Worm (Caenorhabditis elegans) whole organism, young adult: Measurements from ENCODE around the gene fbxb-22.

Experiments used
- B0336.3 ChIP-seq: fragments of 200-800 bp; sonication (Bioruptor generic); IDR thresholded peaks from 2 replicates; pipeline ENCODE4 v1.3.6; 2022; ENCODE audit warnings: missing genetic modification characterization, missing compliant biosample characterization
- C06A6.2 ChIP-seq: fragments of 200-800 bp; sonication (Bioruptor generic); conservative IDR thresholded peaks from 2 replicates; pipeline ENCODE4 v1.3.6; 2022; ENCODE audit warnings: missing genetic modification characterization, missing compliant biosample characterization
- C17E4.6 ChIP-seq: fragments of 200-800 bp; sonication (Bioruptor generic); IDR thresholded peaks from 2 replicates; pipeline ENCODE4 v1.3.6; 2022; ENCODE audit warnings: missing genetic modification reagents, missing genetic modification characterization, missing compliant biosample characterization
- D2030.7 ChIP-seq: fragments of 200-800 bp; sonication (Bioruptor generic); IDR thresholded peaks from 2 replicates; pipeline ENCODE4 v1.3.6; 2022; ENCODE audit warnings: missing genetic modification reagents, missing genetic modification characterization, missing compliant biosample characterization
- F37B4.10 ChIP-seq: fragments of 200-800 bp; sonication (Bioruptor generic); IDR thresholded peaks from 2 replicates; pipeline ENCODE4 v1.3.6; 2022; ENCODE audit warnings: missing genetic modification characterization, missing compliant biosample characterization
- F49E8.2 ChIP-seq: sonication (generic microtip); optimal IDR thresholded peaks from 3 replicates; lab custom pipeline; 2017; ENCODE audit warnings: missing genetic modification characterization, mild to moderate bottlenecking, missing compliant biosample characterization, antibody characterized with exemption, moderate library complexity; ENCODE audit not compliant: insufficient read depth
- F52B5.7 ChIP-seq: sonication (generic microtip); optimal IDR thresholded peaks from 2 replicates; lab custom pipeline; 2016; ENCODE audit warnings: mild to moderate bottlenecking, missing genetic modification characterization, missing compliant biosample characterization
- F57A8.1 ChIP-seq: fragments of 200-800 bp; sonication (Bioruptor generic); optimal IDR thresholded peaks from 2 replicates; lab custom pipeline; 2018; ENCODE audit warnings: mild to moderate bottlenecking, missing genetic modification characterization, moderate library complexity, missing compliant biosample characterization
- K12H6.12 ChIP-seq: fragments of 200-800 bp; sonication (Bioruptor generic); optimal IDR thresholded peaks from 2 replicates; lab custom pipeline; 2018; ENCODE audit warnings: mild to moderate bottlenecking, missing genetic modification characterization, missing compliant biosample characterization
- T07F8.4 ChIP-seq: sonication (generic microtip); optimal IDR thresholded peaks from 2 replicates; lab custom pipeline; 2016; ENCODE audit warnings: mild to moderate bottlenecking, missing genetic modification characterization, moderate library complexity, missing compliant biosample characterization
- akir-1 ChIP-seq: fragments of 200-800 bp; sonication (Bioruptor generic); optimal IDR thresholded peaks from 2 replicates; lab custom pipeline; 2018; ENCODE audit warnings: mild to moderate bottlenecking, missing genetic modification characterization, moderate library complexity, missing compliant biosample characterization
- ama-1 ChIP-seq, 3 experiments: fragments of 150-350 bp in 1 of 3; sonication (generic microtip) in 2 of 3; optimal IDR thresholded peaks; 2 replicates each; lab custom pipeline; 2014 to 2018; ENCODE audit warnings: missing biosample characterization in 2 of 3, missing genetic modification characterization in 2 of 3, missing genetic modification reagents in 2 of 3
- aptf-3 ChIP-seq: fragments of 200-800 bp; sonication (Bioruptor generic); IDR thresholded peaks from 2 replicates; pipeline ENCODE4 v1.3.6; 2022; ENCODE audit warnings: missing genetic modification characterization, missing compliant biosample characterization
- athp-1 ChIP-seq: sonication (generic microtip); optimal IDR thresholded peaks from 2 replicates; lab custom pipeline; 2017; ENCODE audit warnings: mild to moderate bottlenecking, missing genetic modification characterization, missing compliant biosample characterization
- bed-1 ChIP-seq: fragments of 200-800 bp; sonication (Bioruptor generic); IDR thresholded peaks from 2 replicates; pipeline ENCODE4 v1.3.6; 2022; ENCODE audit warnings: missing genetic modification reagents, missing genetic modification characterization, missing compliant biosample characterization
- bed-2 ChIP-seq: fragments of 200-800 bp; sonication (Bioruptor generic); IDR thresholded peaks from 2 replicates; pipeline ENCODE4 v1.3.6; 2022; ENCODE audit warnings: missing genetic modification reagents, missing genetic modification characterization, missing compliant biosample characterization
- ccch-3 ChIP-seq: fragments of 200-800 bp; sonication (Bioruptor generic); optimal IDR thresholded peaks from 2 replicates; lab custom pipeline; 2018; ENCODE audit warnings: mild to moderate bottlenecking, missing genetic modification characterization, missing compliant biosample characterization
- cebp-1 ChIP-seq, 2 experiments: fragments of 200-800 bp in 1 of 2; sonication (Bioruptor generic) in 1 of 2; sonication (generic microtip) in 1 of 2; IDR thresholded peaks in 1 of 2; optimal IDR thresholded peaks in 1 of 2; 2 replicates each; pipeline versions ENCODE4 v1.3.6 to Lab custom; 2017 to 2022; ENCODE audit warnings: missing compliant biosample characterization in 2 of 2, missing genetic modification characterization in 2 of 2, mild to moderate bottlenecking in 1 of 2, missing genetic modification reagents in 1 of 2, moderate library complexity in 1 of 2
- cebp-2 ChIP-seq: fragments of 200-800 bp; sonication (Bioruptor generic); IDR thresholded peaks from 2 replicates; pipeline ENCODE4 v1.3.6; 2022; ENCODE audit warnings: missing genetic modification characterization, missing compliant biosample characterization
- ceh-100 ChIP-seq: fragments of 200-800 bp; sonication (Bioruptor generic); IDR thresholded peaks from 2 replicates; pipeline ENCODE4 v1.3.6; 2022; ENCODE audit warnings: missing genetic modification reagents, missing genetic modification characterization, missing compliant biosample characterization
- die-1 ChIP-seq: sonication (generic microtip); optimal IDR thresholded peaks from 2 replicates; lab custom pipeline; 2016; ENCODE audit warnings: missing genotype, mild to moderate bottlenecking, missing genetic modification characterization, missing compliant biosample characterization
- dpff-1 ChIP-seq: sonication (generic microtip); optimal IDR thresholded peaks from 2 replicates; lab custom pipeline; 2017; ENCODE audit warnings: mild to moderate bottlenecking, missing genetic modification characterization, missing compliant biosample characterization
- dpl-1 ChIP-seq: fragments of 150-350 bp; optimal IDR thresholded peaks from 2 replicates; lab custom pipeline; 2014; ENCODE audit warnings: missing biosample characterization, missing genetic modification reagents, missing genetic modification characterization
- egl-18 ChIP-seq: fragments of 200-800 bp; sonication (Bioruptor generic); IDR thresholded peaks from 2 replicates; pipeline ENCODE4 v1.3.6; 2022; ENCODE audit warnings: missing genetic modification reagents, missing genetic modification characterization, missing compliant biosample characterization
- gei-17 ChIP-seq: fragments of 200-800 bp; sonication (Bioruptor generic); optimal IDR thresholded peaks from 2 replicates; lab custom pipeline; 2018; ENCODE audit warnings: mild to moderate bottlenecking, missing genetic modification characterization, missing compliant biosample characterization
- him-1 ChIP-seq: sonication (generic microtip); optimal IDR thresholded peaks from 2 replicates; lab custom pipeline; 2016; ENCODE audit warnings: missing genotype, missing genetic modification reagents, missing genetic modification characterization, missing compliant biosample characterization
- hlh-12 ChIP-seq: sonication (generic microtip); optimal IDR thresholded peaks from 2 replicates; lab custom pipeline; 2016; ENCODE audit warnings: missing genetic modification characterization, missing compliant biosample characterization
- hsf-1 ChIP-seq: fragments of 200-800 bp; sonication (Bioruptor generic); IDR thresholded peaks from 2 replicates; pipeline ENCODE4 v1.3.6; 2022; ENCODE audit warnings: missing genetic modification reagents, missing genetic modification characterization, missing compliant biosample characterization
- lag-1 ChIP-seq: fragments of 200-800 bp; sonication (Bioruptor generic); IDR thresholded peaks from 2 replicates; pipeline ENCODE4 v1.3.6; 2022; ENCODE audit warnings: missing genetic modification reagents, missing genetic modification characterization, missing compliant biosample characterization
- let-526 ChIP-seq: fragments of 200-800 bp; sonication (Bioruptor generic); IDR thresholded peaks from 2 replicates; pipeline ENCODE4 v1.3.6; 2022; ENCODE audit warnings: missing genetic modification reagents, missing genetic modification characterization, missing compliant biosample characterization
- let-607 ChIP-seq, 2 experiments: fragments of 200-800 bp in 1 of 2; sonication (Bioruptor generic) in 1 of 2; sonication (generic microtip) in 1 of 2; optimal IDR thresholded peaks; 2 replicates each; lab custom pipeline; 2016 to 2018; ENCODE audit warnings: mild to moderate bottlenecking in 2 of 2, missing compliant biosample characterization in 2 of 2, missing genetic modification characterization in 2 of 2, moderate library complexity in 2 of 2, missing genotype in 1 of 2
- lir-1 ChIP-seq: fragments of 200-800 bp; sonication (Bioruptor generic); conservative IDR thresholded peaks from 2 replicates; pipeline ENCODE4 v1.3.6; 2022; ENCODE audit warnings: missing genetic modification reagents, missing genetic modification characterization, missing compliant biosample characterization
- lsy-27 ChIP-seq: sonication (generic microtip); optimal IDR thresholded peaks from 2 replicates; lab custom pipeline; 2017; ENCODE audit warnings: missing genetic modification characterization, mild to moderate bottlenecking, missing compliant biosample characterization, antibody characterized with exemption, missing genotype, borderline replicate concordance; ENCODE audit not compliant: insufficient read depth
- madf-6 ChIP-seq: fragments of 200-800 bp; sonication (Bioruptor generic); IDR thresholded peaks from 2 replicates; pipeline ENCODE4 v1.3.6; 2022; ENCODE audit warnings: missing genetic modification reagents, missing genetic modification characterization, missing compliant biosample characterization
- mxl-1 ChIP-seq: sonication (generic microtip); optimal IDR thresholded peaks from 2 replicates; lab custom pipeline; 2016; ENCODE audit warnings: missing genetic modification characterization, missing compliant biosample characterization
- nfyb-1 ChIP-seq: fragments of 200-800 bp; sonication (Bioruptor generic); IDR thresholded peaks from 2 replicates; pipeline ENCODE4 v1.3.6; 2022; ENCODE audit warnings: missing genetic modification reagents, missing genetic modification characterization, missing compliant biosample characterization
- nhr-120 ChIP-seq: fragments of 200-800 bp; sonication (Bioruptor generic); IDR thresholded peaks from 2 replicates; pipeline ENCODE4 v1.3.6; 2022; ENCODE audit warnings: missing genetic modification characterization, missing compliant biosample characterization
- nhr-90 ChIP-seq: sonication (generic microtip); optimal IDR thresholded peaks from 2 replicates; lab custom pipeline; 2016; ENCODE audit warnings: missing genotype, mild to moderate bottlenecking, missing genetic modification characterization, missing compliant biosample characterization
- pbrm-1 ChIP-seq: fragments of 200-800 bp; sonication (Bioruptor generic); IDR thresholded peaks from 2 replicates; pipeline ENCODE4 v1.3.6; 2022; ENCODE audit warnings: missing genetic modification reagents, missing genetic modification characterization, missing compliant biosample characterization
- pha-4 ChIP-seq: fragments of 150-350 bp; sonication (generic microtip); optimal IDR thresholded peaks from 2 replicates; lab custom pipeline; 2014; ENCODE audit warnings: missing biosample characterization, missing genetic modification reagents, missing genetic modification characterization
- rcor-1 ChIP-seq: fragments of 200-800 bp; sonication (Bioruptor generic); IDR thresholded peaks from 2 replicates; pipeline ENCODE4 v1.3.6; 2022; ENCODE audit warnings: missing genetic modification reagents, missing genetic modification characterization, missing compliant biosample characterization
- snpc-1.1 ChIP-seq: sonication (generic microtip); optimal IDR thresholded peaks from 2 replicates; lab custom pipeline; 2017; ENCODE audit warnings: missing genetic modification characterization, mild to moderate bottlenecking, missing compliant biosample characterization, antibody characterized with exemption, moderate library complexity, missing genotype, missing genetic modification reagents; ENCODE audit not compliant: insufficient read depth
- snpc-1.3 ChIP-seq: sonication (generic microtip); optimal IDR thresholded peaks from 2 replicates; lab custom pipeline; 2017; ENCODE audit warnings: missing genetic modification characterization, mild to moderate bottlenecking, missing compliant biosample characterization, antibody characterized with exemption, moderate library complexity, missing genotype, missing genetic modification reagents; ENCODE audit not compliant: insufficient read depth
- tbx-9 ChIP-seq: sonication (generic microtip); optimal IDR thresholded peaks from 2 replicates; lab custom pipeline; 2016; ENCODE audit warnings: borderline replicate concordance, missing genetic modification characterization, inconsistent platforms, missing compliant biosample characterization
- tlf-1 ChIP-seq: fragments of 200-800 bp; sonication (Bioruptor generic); optimal IDR thresholded peaks from 2 replicates; lab custom pipeline; 2018; ENCODE audit warnings: mild to moderate bottlenecking, missing genetic modification characterization, missing compliant biosample characterization
- xnd-1 ChIP-seq: sonication (generic microtip); optimal IDR thresholded peaks from 2 replicates; lab custom pipeline; 2016; ENCODE audit warnings: missing genotype, missing genetic modification reagents, missing genetic modification characterization, missing compliant biosample characterization
- ztf-3 ChIP-seq: fragments of 200-800 bp; sonication (Bioruptor generic); optimal IDR thresholded peaks from 2 replicates; lab custom pipeline; 2018; ENCODE audit warnings: mild to moderate bottlenecking, missing genetic modification characterization, missing compliant biosample characterization

The fbxb-22 gene

ce11 chrIII:11869231-11869912 lies 14.2 kb downstream of the fbxb-22 start, which contains the start of gene taf-12 (continued):
- TF ChIP-seq B0336.3 (no peak), F49E8.2 (tag; lab: Kevin White, UChicago) (no peak), pha-4 (tag; lab: Kevin White, UChicago) (no peak), akir-1 (GFP tag; lab: Kevin White, UChicago) (no peak), hsf-1 (GFP tag; lab: Robert Waterston, UW) (no peak), mxl-1 (tag; lab: Kevin White, UChicago) (no peak), D2030.7 (GFP tag; lab: Robert Waterston, UW) (peak; percentile 57; the same call in 1 of the 2 replicates), egl-18 (GFP tag; lab: Robert Waterston, UW) (no peak), rcor-1 (no peak), aptf-3 (GFP tag; lab: Robert Waterston, UW) (no peak), athp-1 (tag; lab: Kevin White, UChicago) (peak; percentile 65), dpl-1 (GFP tag; lab: Kevin White, UChicago) (peak; percentile 13), bed-2 (GFP tag; lab: Robert Waterston, UW) (no peak), F57A8.1 (no peak), nhr-120 (GFP tag; lab: Robert Waterston, UW) (no peak), snpc-1.1 (tag; lab: Kevin White, UChicago) (no peak), hlh-12 (no peak), xnd-1 (peak; percentile 100), lag-1 (GFP tag; lab: Robert Waterston, UW) (no peak), madf-6 (GFP tag; lab: Robert Waterston, UW) (peak; percentile 97), tlf-1 (GFP tag; lab: Kevin White, UChicago) (peak; percentile 71), gei-17 (GFP tag; lab: Kevin White, UChicago) (no peak), cebp-1 (GFP tag; IDR thresholded peaks at IDR 0.05; lab: Robert Waterston, UW) (no peak), cebp-1 (tag; optimal IDR thresholded peaks at IDR 0.05; lab: Kevin White, UChicago) (no peak), C17E4.6 (GFP tag; lab: Robert Waterston, UW) (no peak), dpff-1 (tag; lab: Kevin White, UChicago) (no peak), tbx-9 (tag; lab: Kevin White, UChicago) (no peak), lir-1 (GFP tag; lab: Robert Waterston, UW) (no peak), T07F8.4 (no peak), F52B5.7 (tag; lab: Kevin White, UChicago) (no peak), die-1 (tag; lab: Kevin White, UChicago) (no peak), ztf-3 (GFP tag; lab: Kevin White, UChicago) (no peak), pbrm-1 (GFP tag; lab: Robert Waterston, UW) (0 out of 2 replicates have a peak, but pooled peaks have one; percentile 6), let-607 (tag; optimal IDR thresholded peaks at IDR 0.05; lab: Kevin White, UChicago) (no peak), C06A6.2 (no peak), snpc-1.3 (tag; lab: Kevin White, UChicago) (no peak), ama-1 (optimal IDR thresholded peaks at IDR 0.05; lab: Kevin White, UChicago) (no peak), ama-1 (GFP tag; optimal IDR thresholded peaks at IDR 0.05; lab: Kevin White, UChicago) (no peak), nfyb-1 (GFP tag; lab: Robert Waterston, UW) (no peak), let-526 (GFP tag; lab: Robert Waterston, UW) (no peak), K12H6.12 (tag; lab: Kevin White, UChicago) (no peak), cebp-2 (GFP tag; lab: Robert Waterston, UW) (no peak), ceh-100 (no peak), him-1 (tag; lab: Kevin White, UChicago) (peak; percentile 13), nhr-90 (tag; lab: Kevin White, UChicago) (no peak), F37B4.10 (GFP tag; lab: Robert Waterston, UW) (no peak), ccch-3 (no peak), bed-1 (GFP tag; lab: Robert Waterston, UW) (no peak), lsy-27 (no peak)
